Fruit fly (Drosophila melanogaster): ENCODE data around the gene Tengl2.

Tengl2 gene

DNA sequence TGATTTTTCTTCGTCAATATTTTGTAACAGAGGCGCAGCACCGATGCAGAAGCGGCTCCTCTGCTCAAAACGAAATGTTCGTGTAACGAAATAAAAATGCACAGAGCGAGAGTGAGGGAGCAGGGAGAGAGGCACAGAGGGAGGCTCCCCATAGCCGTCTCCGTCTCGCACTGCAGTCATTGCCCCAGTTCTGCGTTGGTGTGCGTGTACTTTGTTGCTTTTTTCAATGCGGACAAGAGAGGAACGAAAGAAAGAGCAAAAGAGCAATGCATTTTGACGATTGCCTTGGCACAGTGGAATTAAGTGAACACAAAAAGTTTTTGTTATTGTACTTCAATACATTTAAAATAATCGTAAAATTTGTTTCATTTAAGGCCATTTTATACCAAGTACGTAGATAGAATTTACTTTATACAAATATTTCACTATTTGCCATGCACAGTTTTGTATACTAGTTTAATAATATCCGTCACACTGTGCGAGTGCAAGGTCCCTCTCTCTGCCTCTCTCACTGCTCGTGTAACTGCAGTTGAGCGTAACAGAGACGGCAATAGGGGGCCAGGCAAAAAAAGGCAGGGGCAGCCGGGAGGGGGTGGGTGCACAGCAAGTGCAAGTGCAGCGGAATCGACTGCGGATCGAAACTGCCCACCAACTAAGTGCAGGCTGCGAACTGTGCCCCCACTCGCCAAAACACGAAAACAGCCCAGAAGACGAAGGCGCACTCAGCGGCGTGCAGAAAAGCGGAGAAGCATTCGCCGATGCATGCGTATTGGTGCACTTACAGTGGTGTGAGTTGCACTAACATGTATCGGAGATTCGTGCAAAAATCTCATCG, 36.9 kb downstream of the Tengl2 start (continued):
- TF ChIP-seq lbe (GFP tag; optimal IDR thresholded peaks at IDR 0.05) = peak; percentile 99
- TF ChIP-seq Med (GFP tag) = peak; percentile 99
- peak; percentile 93 for TF ChIP-seq Usf (GFP tag; optimal IDR thresholded peaks at IDR 0.05)
- peak; percentile 73; the same call in 1 of the 4 replicates for TF ChIP-seq chinmo (GFP tag; IDR thresholded peaks at IDR 0.05; ENCODE audit: partially characterized antibody)
- peak; percentile 95 for TF ChIP-seq dm (GFP tag; optimal IDR thresholded peaks at IDR 0.05)
- TF ChIP-seq CG17829 (tag; optimal IDR thresholded peaks at IDR 0.05) = peak; percentile 100
- peak; percentile 98 for TF ChIP-seq CG1233 (GFP tag; optimal IDR thresholded peaks at IDR 0.05)
- TF ChIP-seq CG8765 (GFP tag; IDR thresholded peaks at IDR 0.05) = peak; percentile 99
- peak; percentile 99 for TF ChIP-seq peb (GFP tag; IDR thresholded peaks at IDR 0.05)
- peak; percentile 97 for TF ChIP-seq TFAM (GFP tag; optimal IDR thresholded peaks at IDR 0.05)
- TF ChIP-seq luna (GFP tag; optimal IDR thresholded peaks at IDR 0.05) = no peak
- peak; percentile 64 for TF ChIP-seq Dip2 (GFP tag; IDR thresholded peaks at IDR 0.05)
- TF ChIP-seq CG6254 (GFP tag; optimal IDR thresholded peaks at IDR 0.05) = peak; percentile 98
- TF ChIP-seq Rx (GFP tag; IDR thresholded peaks at IDR 0.05) = peak; percentile 98
- TF ChIP-seq CG10543 (GFP tag; optimal IDR thresholded peaks at IDR 0.05) = peak; percentile 39
- TF ChIP-seq E2f2 (GFP tag; IDR thresholded peaks at IDR 0.05) = peak; percentile 89
- peak; percentile 98 for TF ChIP-seq sqz (GFP tag; optimal IDR thresholded peaks at IDR 0.05)
- peak; percentile 99 for TF ChIP-seq CG11093 (GFP tag; IDR thresholded peaks at IDR 0.05)
- peak; percentile 95 to 99 for TF ChIP-seq Hr51 (GFP tag; optimal IDR thresholded peaks at IDR 0.05)
- peak; percentile 97 for TF ChIP-seq tio (GFP tag; optimal IDR thresholded peaks at IDR 0.05)
- peak; percentile 77 for TF ChIP-seq vnd (GFP tag; IDR thresholded peaks at IDR 0.05; ENCODE audit: partially characterized antibody)
- peak; percentile 96 for TF ChIP-seq CG7372 (GFP tag; IDR thresholded peaks at IDR 0.05)
- TF ChIP-seq cas (GFP tag; IDR thresholded peaks at IDR 0.05) = peak; percentile 79
- TF ChIP-seq ranshi (GFP tag; IDR thresholded peaks at IDR 0.05) = peak; percentile 98
- peak; percentile 93 for TF ChIP-seq CG6683 (GFP tag; optimal IDR thresholded peaks at IDR 0.05)
- no peak for TF ChIP-seq CG6765 (GFP tag; optimal IDR thresholded peaks at IDR 0.05)
- peak; percentile 99 for TF ChIP-seq sisA (GFP tag; IDR thresholded peaks at IDR 0.05)
- TF ChIP-seq hth (optimal IDR thresholded peaks at IDR 0.05) = no peak
- no peak for TF ChIP-seq fru (optimal IDR thresholded peaks at IDR 0.05)
- TF ChIP-seq sob (GFP tag; IDR thresholded peaks at IDR 0.05) = peak; percentile 95
- peak; percentile 98 for TF ChIP-seq CG10209 (GFP tag; optimal IDR thresholded peaks at IDR 0.05)
- peak; percentile 99 for TF ChIP-seq CG14710 (tag; optimal IDR thresholded peaks at IDR 0.05)
- peak; percentile 75 for TF ChIP-seq MESR4 (GFP tag; optimal IDR thresholded peaks at IDR 0.05)
- peak; percentile 98 for TF ChIP-seq kay (GFP tag; optimal IDR thresholded peaks at IDR 0.05)
- no peak for TF ChIP-seq tna (GFP tag; IDR thresholded peaks at IDR 0.05; ENCODE audit: partially characterized antibody)
- peak; percentile 72 for TF ChIP-seq HLH4C (GFP tag; IDR thresholded peaks at IDR 0.05; ENCODE audit: partially characterized antibody)
- peak; percentile 84 for TF ChIP-seq CG9215 (GFP tag; IDR thresholded peaks at IDR 0.05)
- TF ChIP-seq Sry-β (GFP tag; optimal IDR thresholded peaks at IDR 0.05) = peak; percentile 79
- TF ChIP-seq CG6813 (GFP tag; optimal IDR thresholded peaks at IDR 0.05) = peak; percentile 99
- peak; percentile 92 for TF ChIP-seq Fer1 (GFP tag; optimal IDR thresholded peaks at IDR 0.05)
- peak; percentile 98 for TF ChIP-seq Hsf (GFP tag; optimal IDR thresholded peaks at IDR 0.05)
- TF ChIP-seq CG33213 (GFP tag; optimal IDR thresholded peaks at IDR 0.05) = peak; percentile 98
- TF ChIP-seq cg (GFP tag; optimal IDR thresholded peaks at IDR 0.05) = peak; percentile 81
- TF ChIP-seq pnt (GFP tag; optimal IDR thresholded peaks at IDR 0.05) = peak; percentile 98
- TF ChIP-seq CG2875 (GFP tag; optimal IDR thresholded peaks at IDR 0.05) = peak; percentile 100
- TF ChIP-seq chif (GFP tag; optimal IDR thresholded peaks at IDR 0.05) = peak; percentile 98 to 99
- TF ChIP-seq sens-2 (GFP tag; IDR thresholded peaks at IDR 0.05) = peak; percentile 99
- peak; percentile 27 to 79 for TF ChIP-seq Trl (optimal IDR thresholded peaks at IDR 0.05)
- TF ChIP-seq Trl (GFP tag; optimal IDR thresholded peaks at IDR 0.05) = peak; percentile 98
